Worm (Caenorhabditis elegans): ENCODE measurements around the gene oac-11.
A peak's percentile ranks its signal among the peaks of the same experiment; 100 is the strongest.

Gene oac-11

DNA sequence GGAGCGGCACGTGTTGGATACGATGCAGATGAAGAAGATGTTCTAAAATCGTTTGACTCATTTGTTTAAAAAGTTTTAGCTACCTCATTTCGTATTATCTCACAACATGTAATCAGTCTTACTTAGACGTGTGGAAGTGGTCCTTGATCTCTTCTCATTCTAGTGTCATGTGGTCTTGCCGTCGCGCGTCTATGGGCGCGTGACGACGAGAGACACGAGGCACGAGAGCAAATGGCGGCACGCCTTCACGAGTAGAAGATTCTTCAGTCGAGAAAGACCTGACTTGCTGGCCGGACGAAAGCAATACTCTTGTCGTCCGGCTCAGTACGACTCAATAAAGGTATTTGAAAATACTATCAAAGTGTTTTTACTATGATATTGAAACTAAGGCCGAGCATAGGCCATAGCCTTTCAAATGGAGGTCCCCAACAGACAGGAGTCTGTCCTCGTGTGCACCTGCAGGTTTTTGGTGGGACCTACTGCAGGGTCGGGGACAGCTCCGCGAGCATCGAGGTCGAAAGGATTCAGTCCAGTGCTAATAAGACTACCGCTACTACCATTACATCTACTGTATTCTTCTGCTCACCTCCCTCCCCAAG lies 44.4 kb downstream of the oac-11 start, which contains the start of gene fbxa-24:
TSS of gene fbxa-24 (plus strand) at position 276 of the 599 bp plus-strand sequence.
- TF ChIP-seq lsy-2 (tag; optimal IDR thresholded peaks at IDR 0.05) (peak in 1 of 2 experiments; percentile 42), nhr-129 (tag; optimal IDR thresholded peaks at IDR 0.05) (peak; percentile 5)

- peak; percentile 93 for TF ChIP-seq fos-1 (tag; optimal IDR thresholded peaks at IDR 0.05)
- peak; percentile 28 for TF ChIP-seq unc-55 (GFP tag; optimal IDR thresholded peaks at IDR 0.05)
- peak in 1 of 2 experiments; percentile 19 for TF ChIP-seq lsy-2 (tag; optimal IDR thresholded peaks at IDR 0.05)
- TF ChIP-seq nhr-10 (tag; optimal IDR thresholded peaks at IDR 0.05), result no peak
- peak; percentile 9 for TF ChIP-seq gmeb-1 (tag; optimal IDR thresholded peaks at IDR 0.05)
Measured at ce11 chrII:3815445-3816208, 45.1 kb downstream of the oac-11 start.

- TF ChIP-seq sma-3 (GFP tag; optimal IDR thresholded peaks at IDR 0.05), result no peak
- TF ChIP-seq F13H6.1 (tag; optimal IDR thresholded peaks at IDR 0.05), result no peak
- TF ChIP-seq elt-3 (tag; optimal IDR thresholded peaks at IDR 0.05), result no peak
- TF ChIP-seq mbf-1 (tag; optimal IDR thresholded peaks at IDR 0.05), result no peak
- no peak for TF ChIP-seq R02D3.7 (tag; optimal IDR thresholded peaks at IDR 0.05)
- no peak for TF ChIP-seq mab-5 (tag; optimal IDR thresholded peaks at IDR 0.05)
- TF ChIP-seq aly-2 (tag; optimal IDR thresholded peaks at IDR 0.05), result no peak
- TF ChIP-seq fos-1 (tag; optimal IDR thresholded peaks at IDR 0.05), result no peak
- TF ChIP-seq C34F6.9 (tag; optimal IDR thresholded peaks at IDR 0.05), result peak; percentile 11
Measured at ce11 chrII:3811816-3812332, 48.9 kb downstream of the oac-11 start, which contains the start of gene lido-15. lido-15 (plus strand) TSS chrII:3812282.

DNA sequence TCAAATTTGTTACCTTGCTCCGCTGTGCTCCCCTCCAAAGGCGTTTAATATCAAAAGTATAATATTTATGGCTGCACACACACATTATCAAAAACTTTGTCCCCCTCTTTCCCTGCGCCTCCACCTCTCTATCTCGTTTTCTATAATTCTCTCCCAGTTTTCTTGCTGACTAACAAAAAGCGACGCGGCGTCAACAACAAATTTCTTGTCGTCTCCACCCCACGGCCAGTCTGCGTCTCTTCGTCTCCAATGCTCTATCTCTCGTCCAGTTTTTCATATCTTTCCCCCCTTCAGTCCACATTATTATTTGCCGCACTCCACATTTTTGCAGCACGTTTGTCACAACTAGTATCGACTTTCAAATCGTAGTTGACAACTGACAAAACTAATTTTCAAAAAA lies 50.2 kb downstream of the oac-11 start:
- no peak for TF ChIP-seq unc-39 (tag; optimal IDR thresholded peaks at IDR 0.05)
- TF ChIP-seq nhr-12 (tag; optimal IDR thresholded peaks at IDR 0.05), result no peak
- no peak for TF ChIP-seq blmp-1 (tag; optimal IDR thresholded peaks at IDR 0.05; ENCODE audit: insufficient read depth)
- no peak for TF ChIP-seq mab-5 (tag; optimal IDR thresholded peaks at IDR 0.05)
- TF ChIP-seq ZK546.5 (tag; optimal IDR thresholded peaks at IDR 0.05), result no peak
- no peak for TF ChIP-seq nhr-25 (tag; optimal IDR thresholded peaks at IDR 0.05)
- TF ChIP-seq crh-2 (tag; optimal IDR thresholded peaks at IDR 0.05), result peak; percentile 61
- no peak for TF ChIP-seq elt-1 (tag; optimal IDR thresholded peaks at IDR 0.05)
- peak; percentile 23 for TF ChIP-seq sma-3 (GFP tag; optimal IDR thresholded peaks at IDR 0.05)
- no peak for TF ChIP-seq R02D3.7 (tag; optimal IDR thresholded peaks at IDR 0.05)
- TF ChIP-seq lin-13 (GFP tag; optimal IDR thresholded peaks at IDR 0.05), result peak; percentile 39
- TF ChIP-seq fos-1 (tag; optimal IDR thresholded peaks at IDR 0.05), result peak; percentile 44
- no peak for TF ChIP-seq sem-4 (tag; optimal IDR thresholded peaks at IDR 0.05)
- no peak for TF ChIP-seq ceh-16 (tag; optimal IDR thresholded peaks at IDR 0.05)
- TF ChIP-seq skn-1 (tag; optimal IDR thresholded peaks at IDR 0.05), result no peak
- TF ChIP-seq sma-9 (GFP tag; optimal IDR thresholded peaks at IDR 0.05), result peak; percentile 10
- TF ChIP-seq sma-9 (tag; optimal IDR thresholded peaks at IDR 0.05), result no peak
- no peak for TF ChIP-seq nhr-10 (tag; optimal IDR thresholded peaks at IDR 0.05)
- TF ChIP-seq C34F6.9 (tag; optimal IDR thresholded peaks at IDR 0.05), result peak; percentile 68
- TF ChIP-seq nhr-23 (tag; optimal IDR thresholded peaks at IDR 0.05), result no peak
- TF ChIP-seq ztf-11 (tag; optimal IDR thresholded peaks at IDR 0.05), result no peak
- no peak for TF ChIP-seq aly-2 (tag; optimal IDR thresholded peaks at IDR 0.05)
- TF ChIP-seq alr-1 (tag; optimal IDR thresholded peaks at IDR 0.05), result no peak
- TF ChIP-seq ceh-82 (tag; optimal IDR thresholded peaks at IDR 0.05), result no peak
- TF ChIP-seq egl-27 (tag; optimal IDR thresholded peaks at IDR 0.05), result no peak
- TF ChIP-seq nhr-129 (tag; optimal IDR thresholded peaks at IDR 0.05), result no peak
- no peak for TF ChIP-seq peb-1 (tag; optimal IDR thresholded peaks at IDR 0.05)
- TF ChIP-seq lin-11 (tag; optimal IDR thresholded peaks at IDR 0.05), result no peak
- no peak for TF ChIP-seq zag-1 (tag; optimal IDR thresholded peaks at IDR 0.05)
- no peak for TF ChIP-seq mdl-1 (tag; optimal IDR thresholded peaks at IDR 0.05)
- no peak for TF ChIP-seq nhr-21 (tag; optimal IDR thresholded peaks at IDR 0.05)
- TF ChIP-seq lin-39 (tag; optimal IDR thresholded peaks at IDR 0.05), result no peak
- TF ChIP-seq ztf-1 (GFP tag; conservative IDR thresholded peaks at IDR 0.05), result no peak
- TF ChIP-seq mbf-1 (tag; optimal IDR thresholded peaks at IDR 0.05), result no peak
- TF ChIP-seq nhr-237 (tag; optimal IDR thresholded peaks at IDR 0.05), result no peak
- TF ChIP-seq unc-62 (GFP tag; optimal IDR thresholded peaks at IDR 0.05), result no peak
- TF ChIP-seq elt-3 (tag; optimal IDR thresholded peaks at IDR 0.05), result no peak
- TF ChIP-seq dmd-4 (tag; optimal IDR thresholded peaks at IDR 0.05), result no peak
- peak; percentile 40 for TF ChIP-seq gmeb-1 (tag; optimal IDR thresholded peaks at IDR 0.05)
- TF ChIP-seq Y55F3AM.14 (GFP tag; optimal IDR thresholded peaks at IDR 0.05), result no peak
- TF ChIP-seq unc-55 (GFP tag; optimal IDR thresholded peaks at IDR 0.05), result peak; percentile 40
- TF ChIP-seq snpc-4 (tag; optimal IDR thresholded peaks at IDR 0.05), result no peak

Data from whole organism, L2 larva.